Worm (Caenorhabditis elegans) whole organism, late embryonic: Measurements from ENCODE around the gene F18A1.1.

ENCODE experiments used
- dve-1 ChIP-seq: sonication (generic microtip); optimal IDR thresholded peaks from 2 replicates; lab custom pipeline; 2017; ENCODE audit warnings: antibody characterized with exemption, mild to moderate bottlenecking, missing genetic modification characterization, missing compliant biosample characterization
- lin-11 ChIP-seq: fragments of 200-800 bp; sonication (Bioruptor generic); optimal IDR thresholded peaks from 2 replicates; lab custom pipeline; 2018; ENCODE audit warnings: mild to moderate bottlenecking, missing genetic modification characterization, missing compliant biosample characterization
- nfya-1 ChIP-seq: sonication (generic microtip); optimal IDR thresholded peaks from 2 replicates; lab custom pipeline; 2017; ENCODE audit warnings: missing genetic modification characterization, mild to moderate bottlenecking, missing compliant biosample characterization, antibody characterized with exemption, moderate library complexity
- nhr-11 ChIP-seq: fragments of 150-350 bp; optimal IDR thresholded peaks from 2 replicates; lab custom pipeline; 2014; ENCODE audit warnings: missing biosample characterization, missing genetic modification characterization
- unc-3 ChIP-seq, 2 experiments: fragments of 200-800 bp in 1 of 2; sonication (Bioruptor generic) in 1 of 2; sonication (generic microtip) in 1 of 2; conservative IDR thresholded peaks in 1 of 2; optimal IDR thresholded peaks in 1 of 2; 2 replicates each; pipeline versions ENCODE4 v1.3.6 to Lab custom; 2016 to 2022; ENCODE audit warnings: missing compliant biosample characterization in 2 of 2, missing genetic modification characterization in 2 of 2, missing genetic modification reagents in 1 of 2

DNA sequence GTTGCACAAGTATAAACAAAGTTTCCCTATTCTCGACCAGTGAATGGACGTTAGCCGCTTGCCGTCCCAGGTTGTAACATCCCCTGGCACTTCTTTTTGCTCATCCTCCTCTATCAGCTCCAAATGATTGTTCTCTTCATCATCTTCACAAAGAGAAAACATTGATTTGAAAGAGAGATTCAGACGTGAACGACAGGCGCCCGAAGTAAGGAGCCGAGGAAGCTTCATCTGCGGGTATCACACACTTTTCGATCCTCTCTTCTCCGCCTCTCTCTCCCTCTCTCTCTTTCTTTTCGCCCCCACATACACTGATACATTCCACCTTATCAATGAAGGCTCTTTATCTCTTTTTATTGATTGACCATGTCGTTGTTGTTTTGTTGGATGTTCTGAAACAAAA lies 38.1 kb downstream of the F18A1.1 start:
- TF ChIP-seq dve-1 (no peak), nhr-11 (tag; lab: Kevin White, UChicago) (no peak), nfya-1 (no peak), lin-11 (tag; lab: Kevin White, UChicago) (no peak), unc-3 (GFP tag; conservative IDR thresholded peaks at IDR 0.05; lab: Robert Waterston, UW) (no peak), unc-3 (tag; optimal IDR thresholded peaks at IDR 0.05; lab: Kevin White, UChicago) (no peak)
